Worm (Caenorhabditis elegans) whole organism, young adult: ENCODE data around the gene tbc-20.
"Not testable (repeated sequence)": the region's sequence is repeated elsewhere in the genome, so short reads cannot be mapped to it uniquely, and the experiment has no call there.

Experiments used
- D2030.7 ChIP-seq: fragments of 200-800 bp; sonication (Bioruptor generic); IDR thresholded peaks from 2 replicates; pipeline ENCODE4 v1.3.6; 2022; ENCODE audit warnings: missing genetic modification reagents, missing genetic modification characterization, missing compliant biosample characterization
- F33H1.4 ChIP-seq: fragments of 200-800 bp; sonication (Bioruptor generic); IDR thresholded peaks from 2 replicates; pipeline ENCODE4 v1.3.6; 2022; ENCODE audit warnings: missing genetic modification reagents, missing genetic modification characterization, missing compliant biosample characterization
- F39B2.1 ChIP-seq: fragments of 200-800 bp; sonication (Bioruptor generic); IDR thresholded peaks from 2 replicates; pipeline ENCODE4 v1.3.6; 2022; ENCODE audit warnings: missing genetic modification reagents, missing genetic modification characterization, missing compliant biosample characterization
- T26A5.8 ChIP-seq: sonication (generic microtip); optimal IDR thresholded peaks from 2 replicates; lab custom pipeline; 2016; ENCODE audit warnings: missing genetic modification characterization, missing compliant biosample characterization
- Y53F4B.3 ChIP-seq: fragments of 200-800 bp; sonication (Bioruptor generic); IDR thresholded peaks from 2 replicates; pipeline ENCODE4 v1.3.6; 2022; ENCODE audit warnings: missing genetic modification reagents, missing genetic modification characterization, missing compliant biosample characterization
- Y53G8AR.9 ChIP-seq: fragments of 200-800 bp; sonication (Bioruptor generic); conservative IDR thresholded peaks from 2 replicates; pipeline ENCODE4 v1.3.6; 2022; ENCODE audit warnings: missing genetic modification reagents, missing genetic modification characterization, missing compliant biosample characterization
- Y95B8A.8 ChIP-seq: fragments of 200-800 bp; sonication (Bioruptor generic); IDR thresholded peaks from 2 replicates; pipeline ENCODE4 v1.3.6; 2022; ENCODE audit warnings: missing genetic modification reagents, missing genetic modification characterization, missing compliant biosample characterization
- aptf-3 ChIP-seq: fragments of 200-800 bp; sonication (Bioruptor generic); IDR thresholded peaks from 2 replicates; pipeline ENCODE4 v1.3.6; 2022; ENCODE audit warnings: missing genetic modification characterization, missing compliant biosample characterization
- attf-3 ChIP-seq: fragments of 200-800 bp; sonication (Bioruptor generic); conservative IDR thresholded peaks from 2 replicates; pipeline ENCODE4 v1.3.6; 2022; ENCODE audit warnings: missing genetic modification reagents, missing genetic modification characterization, missing compliant biosample characterization
- attf-5 ChIP-seq: fragments of 200-800 bp; sonication (Bioruptor generic); optimal IDR thresholded peaks from 2 replicates; lab custom pipeline; 2018; ENCODE audit warnings: mild to moderate bottlenecking, missing genetic modification characterization, missing compliant biosample characterization
- attf-6 ChIP-seq: fragments of 200-800 bp; sonication (Bioruptor generic); IDR thresholded peaks from 2 replicates; pipeline ENCODE4 v1.3.6; 2022; ENCODE audit warnings: missing genetic modification reagents, missing genetic modification characterization, missing compliant biosample characterization
- ceh-79 ChIP-seq: sonication (generic microtip); optimal IDR thresholded peaks from 2 replicates; lab custom pipeline; 2017; ENCODE audit warnings: mild to moderate bottlenecking, missing genetic modification characterization, missing compliant biosample characterization
- dox-1 ChIP-seq: fragments of 200-800 bp; sonication (Bioruptor generic); IDR thresholded peaks from 2 replicates; pipeline ENCODE4 v1.3.6; 2022; ENCODE audit warnings: missing genetic modification reagents, missing genetic modification characterization, missing compliant biosample characterization
- egrh-3 ChIP-seq: fragments of 200-800 bp; sonication (Bioruptor generic); IDR thresholded peaks from 2 replicates; pipeline ENCODE4 v1.3.6; 2022; ENCODE audit warnings: missing genetic modification reagents, missing genetic modification characterization, missing compliant biosample characterization
- ekl-4 ChIP-seq: fragments of 200-800 bp; sonication (Bioruptor generic); IDR thresholded peaks from 2 replicates; pipeline ENCODE4 v1.3.6; 2022; ENCODE audit warnings: missing genetic modification reagents, missing genetic modification characterization, missing compliant biosample characterization
- hmg-1.2 ChIP-seq: fragments of 200-800 bp; sonication (Bioruptor generic); IDR thresholded peaks from 2 replicates; pipeline ENCODE4 v1.3.6; 2022; ENCODE audit warnings: missing genetic modification reagents, missing genetic modification characterization, missing compliant biosample characterization
- hsf-1 ChIP-seq: fragments of 200-800 bp; sonication (Bioruptor generic); IDR thresholded peaks from 2 replicates; pipeline ENCODE4 v1.3.6; 2022; ENCODE audit warnings: missing genetic modification reagents, missing genetic modification characterization, missing compliant biosample characterization
- lin-26 ChIP-seq: fragments of 200-800 bp; sonication (Bioruptor generic); IDR thresholded peaks from 2 replicates; pipeline ENCODE4 v1.3.6; 2022; ENCODE audit warnings: missing genetic modification reagents, missing genetic modification characterization, missing compliant biosample characterization
- madf-6 ChIP-seq: fragments of 200-800 bp; sonication (Bioruptor generic); IDR thresholded peaks from 2 replicates; pipeline ENCODE4 v1.3.6; 2022; ENCODE audit warnings: missing genetic modification reagents, missing genetic modification characterization, missing compliant biosample characterization
- mcd-1 ChIP-seq: fragments of 200-800 bp; sonication (Bioruptor generic); IDR thresholded peaks from 2 replicates; pipeline ENCODE4 v1.3.6; 2022; ENCODE audit warnings: missing genetic modification reagents, missing genetic modification characterization, missing compliant biosample characterization
- nfyb-1 ChIP-seq: fragments of 200-800 bp; sonication (Bioruptor generic); IDR thresholded peaks from 2 replicates; pipeline ENCODE4 v1.3.6; 2022; ENCODE audit warnings: missing genetic modification reagents, missing genetic modification characterization, missing compliant biosample characterization
- nhr-80 ChIP-seq: sonication (generic microtip); optimal IDR thresholded peaks from 2 replicates; lab custom pipeline; 2016; ENCODE audit warnings: missing genetic modification characterization, missing compliant biosample characterization
- pbrm-1 ChIP-seq: fragments of 200-800 bp; sonication (Bioruptor generic); IDR thresholded peaks from 2 replicates; pipeline ENCODE4 v1.3.6; 2022; ENCODE audit warnings: missing genetic modification reagents, missing genetic modification characterization, missing compliant biosample characterization
- rcor-1 ChIP-seq: fragments of 200-800 bp; sonication (Bioruptor generic); IDR thresholded peaks from 2 replicates; pipeline ENCODE4 v1.3.6; 2022; ENCODE audit warnings: missing genetic modification reagents, missing genetic modification characterization, missing compliant biosample characterization
- sdz-38 ChIP-seq: sonication (generic microtip); optimal IDR thresholded peaks from 2 replicates; lab custom pipeline; 2016; ENCODE audit warnings: missing genotype, missing genetic modification characterization, missing compliant biosample characterization
- snpc-4 ChIP-seq, 5 experiments: fragments of 150-350 bp in 1 of 5; sonication (generic microtip) in 4 of 5; optimal IDR thresholded peaks; 2 replicates each; lab custom pipeline; 2014 to 2018; ENCODE audit warnings: missing genetic modification characterization in 5 of 5, missing biosample characterization in 3 of 5, antibody characterized with exemption in 2 of 5, mild to moderate bottlenecking in 2 of 5, missing compliant biosample characterization in 2 of 5, missing genotype in 2 of 5, moderate library complexity in 2 of 5, missing genetic modification reagents in 1 of 5
- sptf-2 ChIP-seq: fragments of 200-800 bp; sonication (Bioruptor generic); optimal IDR thresholded peaks from 2 replicates; lab custom pipeline; 2018; ENCODE audit warnings: mild to moderate bottlenecking, missing genetic modification characterization, missing compliant biosample characterization
- zfh-2 ChIP-seq: fragments of 200-800 bp; sonication (Bioruptor generic); conservative IDR thresholded peaks from 2 replicates; pipeline ENCODE4 v1.3.6; 2022; ENCODE audit warnings: missing genetic modification reagents, missing genetic modification characterization, missing compliant biosample characterization
- ztf-18 ChIP-seq: sonication (generic microtip); optimal IDR thresholded peaks from 2 replicates; lab custom pipeline; 2016; ENCODE audit warnings: missing genotype, mild to moderate bottlenecking, missing genetic modification characterization, missing compliant biosample characterization
- ztf-22 ChIP-seq: fragments of 200-800 bp; sonication (Bioruptor generic); optimal IDR thresholded peaks from 2 replicates; lab custom pipeline; 2018; ENCODE audit warnings: mild to moderate bottlenecking, missing genetic modification characterization, moderate library complexity, missing compliant biosample characterization
- ztf-28 ChIP-seq: fragments of 200-800 bp; sonication (Bioruptor generic); IDR thresholded peaks from 2 replicates; pipeline ENCODE4 v1.3.6; 2022; ENCODE audit warnings: missing genetic modification reagents, missing genetic modification characterization, missing compliant biosample characterization

The tbc-20 gene

DNA sequence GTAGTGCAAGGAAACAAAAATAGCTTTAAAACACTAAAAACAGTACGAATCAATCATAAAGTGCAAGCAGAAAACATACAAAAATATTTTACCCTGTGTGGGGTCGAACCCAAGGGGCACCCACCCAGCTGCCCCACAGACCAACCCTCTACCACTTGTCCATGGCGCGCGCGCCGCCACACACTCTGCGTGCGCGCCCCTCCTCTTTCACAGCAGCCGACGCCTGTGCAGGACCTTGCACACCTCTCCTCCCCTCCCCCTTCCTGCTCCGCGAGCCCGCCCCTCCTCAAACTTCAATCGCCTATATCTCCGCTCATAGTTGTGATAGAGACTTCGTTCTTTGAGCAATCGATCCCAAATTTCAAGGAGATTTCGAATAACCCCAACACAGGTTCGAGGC lies 35.7 kb upstream of the tbc-20 start:
- TF ChIP-seq pbrm-1 (peak; percentile 88), dox-1 (peak; percentile 87), Y95B8A.8 (GFP tag; lab: Robert Waterston, UW) (peak; percentile 67; the same call in 1 of the 2 replicates), attf-6 (peak; percentile 53; the same call in 1 of the 2 replicates), rcor-1 (GFP tag; lab: Robert Waterston, UW) (peak; percentile 74), mcd-1 (GFP tag; lab: Robert Waterston, UW) (peak; percentile 80), ekl-4 (GFP tag; lab: Robert Waterston, UW) (peak; percentile 72; the same call in 1 of the 2 replicates), ztf-28 (GFP tag; lab: Robert Waterston, UW) (peak; percentile 59; the same call in 1 of the 2 replicates), F33H1.4 (GFP tag; lab: Robert Waterston, UW) (peak; percentile 65), nfyb-1 (GFP tag; lab: Robert Waterston, UW) (peak; percentile 74; the same call in 1 of the 2 replicates), D2030.7 (GFP tag; lab: Robert Waterston, UW) (peak; percentile 95), madf-6 (GFP tag; lab: Robert Waterston, UW) (peak; percentile 71), snpc-4 (tag; optimal IDR thresholded peaks at IDR 0.05; lab: Kevin White, UChicago) (peak in 1 of 4 experiments; percentile 68), egrh-3 (GFP tag; lab: Robert Waterston, UW) (peak; percentile 99), hsf-1 (GFP tag; lab: Robert Waterston, UW) (peak; percentile 62; the same call in 1 of the 2 replicates), Y53G8AR.9 (GFP tag; lab: Robert Waterston, UW) (peak; percentile 63; the same call in 1 of the 2 replicates), lin-26 (GFP tag; lab: Robert Waterston, UW) (peak; percentile 100), hmg-1.2 (GFP tag; lab: Robert Waterston, UW) (0 out of 2 replicates have a peak, but pooled peaks have one; percentile 34)
- not testable (repeated sequence) for TF ChIP-seq snpc-4 (GFP tag; optimal IDR thresholded peaks at IDR 0.05; lab: Kevin White, UChicago)

DNA sequence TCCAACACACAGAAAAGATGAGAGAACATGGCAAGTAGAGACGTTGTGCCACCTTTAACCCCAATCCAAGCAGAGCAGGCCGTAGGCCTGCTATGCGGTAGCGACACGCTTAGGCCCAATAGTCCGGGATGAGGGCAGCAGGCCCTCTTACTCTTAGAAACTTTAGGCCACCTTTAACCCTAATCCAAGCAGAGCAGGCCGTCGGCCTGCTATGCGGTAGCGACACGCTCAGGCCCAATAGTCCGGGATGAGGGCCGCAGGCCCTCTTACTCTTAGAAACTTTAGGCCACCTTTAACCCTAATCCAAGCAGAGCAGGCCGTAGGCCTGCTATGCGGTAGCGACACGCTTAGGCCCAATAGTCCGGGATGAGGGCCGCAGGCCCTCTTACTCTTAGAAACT lies 32.6 kb upstream of the tbc-20 start:
- TF ChIP-seq aptf-3 (GFP tag; lab: Robert Waterston, UW) = 0 out of 2 replicates have a peak, but pooled peaks have one; percentile 66

ce11 chrII:14768804-14769203 lies 29.5 kb upstream of the tbc-20 start:
- no peak for TF ChIP-seq attf-5 (GFP tag; lab: Kevin White, UChicago)
- TF ChIP-seq sptf-2 (GFP tag; lab: Kevin White, UChicago) = no peak
- TF ChIP-seq attf-3 = no peak
- TF ChIP-seq ztf-22 (GFP tag; lab: Kevin White, UChicago) = no peak
- TF ChIP-seq T26A5.8 = no peak

DNA sequence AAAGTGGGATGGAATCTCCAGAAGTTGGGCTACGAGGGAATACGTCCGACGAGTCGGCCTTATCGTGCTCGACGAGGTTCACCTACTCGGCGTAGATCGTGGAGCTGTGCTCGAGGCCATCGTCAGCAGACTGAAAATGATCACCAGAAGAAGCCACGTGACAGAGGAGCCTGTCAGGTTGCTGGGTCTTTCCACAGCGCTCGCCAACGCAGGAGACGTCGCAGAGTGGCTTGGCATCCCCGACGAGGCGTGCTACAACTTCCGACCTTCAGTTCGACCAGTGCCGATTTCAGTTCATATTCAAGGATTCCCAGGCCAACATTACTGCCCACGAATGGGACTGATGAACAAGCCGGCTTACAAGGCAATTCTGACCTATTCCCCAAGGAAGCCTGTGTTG lies 27.2 kb upstream of the tbc-20 start:
- TF ChIP-seq nhr-80 (no peak), zfh-2 (peak; percentile 59; the same call in 1 of the 2 replicates), Y53F4B.3 (no peak)

DNA sequence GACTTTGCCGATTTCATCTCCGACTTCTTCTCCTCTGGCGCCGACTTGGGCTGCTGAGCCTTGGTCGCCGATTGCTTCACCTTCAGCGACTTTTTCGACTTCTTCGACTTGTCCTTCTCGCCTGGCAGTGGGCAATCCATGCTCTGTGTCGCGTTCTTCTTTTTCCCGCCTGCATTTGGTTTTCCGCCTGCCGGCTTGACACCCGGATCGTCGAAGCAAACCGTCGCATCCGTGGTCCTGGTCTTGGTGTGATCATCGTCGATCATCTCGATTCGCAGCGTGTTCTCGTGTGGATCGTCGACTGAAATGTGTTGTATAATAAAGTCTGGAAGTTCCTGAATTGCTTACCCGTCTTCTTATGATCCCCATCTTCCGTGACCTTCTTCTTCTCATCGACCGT lies 26.2 kb upstream of the tbc-20 start:
- no peak for TF ChIP-seq nhr-80
- TF ChIP-seq Y53G8AR.9 (GFP tag; lab: Robert Waterston, UW) = no peak
- TF ChIP-seq F39B2.1 (GFP tag; lab: Robert Waterston, UW) = no peak
- no peak for TF ChIP-seq ztf-18 (tag; lab: Kevin White, UChicago)
- no peak for TF ChIP-seq sdz-38
- peak; percentile 73 for TF ChIP-seq zfh-2
- no peak for TF ChIP-seq ceh-79 (tag; lab: Kevin White, UChicago)
